Fruit fly (Drosophila melanogaster): ENCODE data around the gene CG7714.
A peak's percentile ranks its signal among the peaks of the same experiment; 100 is the strongest.

CG7714 gene

dm6 chr3R:18726334-18726733 is at the start of gene CG7714:
Gene CG7714, minus strand, starts transcription at chr3R:18726434.
- TF ChIP-seq CG11294 (GFP tag; IDR thresholded peaks at IDR 0.05): no peak
- TF ChIP-seq Eip75B (GFP tag; optimal IDR thresholded peaks at IDR 0.05): no peak
- no peak for TF ChIP-seq Met (GFP tag; optimal IDR thresholded peaks at IDR 0.05)
- no peak for TF ChIP-seq Sox15 (GFP tag; optimal IDR thresholded peaks at IDR 0.05)
- TF ChIP-seq CG6276 (GFP tag; optimal IDR thresholded peaks at IDR 0.05): no peak
- TF ChIP-seq CG15336 (GFP tag; IDR thresholded peaks at IDR 0.05): no peak
- no peak for TF ChIP-seq CG8632 (GFP tag; optimal IDR thresholded peaks at IDR 0.05)
- no peak for TF ChIP-seq Eip93F (GFP tag; optimal IDR thresholded peaks at IDR 0.05)
- TF ChIP-seq CG6808 (GFP tag; optimal IDR thresholded peaks at IDR 0.05): no peak
- TF ChIP-seq Hr39 (GFP tag; optimal IDR thresholded peaks at IDR 0.05): no peak
- no peak for TF ChIP-seq acj6 (GFP tag; optimal IDR thresholded peaks at IDR 0.05)
- no peak for TF ChIP-seq Ets21C (GFP tag; optimal IDR thresholded peaks at IDR 0.05)
- TF ChIP-seq Sox14 (GFP tag; optimal IDR thresholded peaks at IDR 0.05): no peak

dm6 chr3R:18758548-18759257 is 32.5 kb upstream of the CG7714 start, which contains the start of gene Epg5:
Gene Epg5, minus strand, starts transcription at chr3R:18758873.
- no peak for TF ChIP-seq CG10669 (GFP tag; optimal IDR thresholded peaks at IDR 0.05)
- TF ChIP-seq CG6808 (GFP tag; optimal IDR thresholded peaks at IDR 0.05): peak; percentile 100
- no peak for TF ChIP-seq CG10631 (GFP tag; optimal IDR thresholded peaks at IDR 0.05)
- no peak for TF ChIP-seq Smox (GFP tag; optimal IDR thresholded peaks at IDR 0.05)
- no peak for TF ChIP-seq Ets21C (GFP tag; optimal IDR thresholded peaks at IDR 0.05)
- TF ChIP-seq Hr39 (GFP tag; optimal IDR thresholded peaks at IDR 0.05): no peak
- 0 out of 2 replicates have a peak, but pooled peaks have one; percentile 11 for TF ChIP-seq CG15336 (GFP tag; IDR thresholded peaks at IDR 0.05)
- peak; percentile 37; the same call in 1 of the 3 replicates for TF ChIP-seq eg (GFP tag; IDR thresholded peaks at IDR 0.05)
- no peak for TF ChIP-seq CG16779 (tag; optimal IDR thresholded peaks at IDR 0.05)
- peak; percentile 52; the same call in 1 of the 2 replicates for TF ChIP-seq CG11294 (GFP tag; IDR thresholded peaks at IDR 0.05)
- no peak for TF ChIP-seq CG34406 (GFP tag; optimal IDR thresholded peaks at IDR 0.05)
- TF ChIP-seq net (GFP tag; optimal IDR thresholded peaks at IDR 0.05): no peak
- TF ChIP-seq CG11902 (GFP tag; optimal IDR thresholded peaks at IDR 0.05): peak; percentile 62
- no peak for TF ChIP-seq ss (GFP tag; optimal IDR thresholded peaks at IDR 0.05)
- TF ChIP-seq Blimp-1 (GFP tag; optimal IDR thresholded peaks at IDR 0.05): no peak
- no peak for TF ChIP-seq Eip75B (GFP tag; optimal IDR thresholded peaks at IDR 0.05)
- TF ChIP-seq dac (GFP tag; optimal IDR thresholded peaks at IDR 0.05): no peak
- TF ChIP-seq CG31627 (GFP tag; optimal IDR thresholded peaks at IDR 0.05): peak; percentile 86
- no peak for TF ChIP-seq fkh (GFP tag; optimal IDR thresholded peaks at IDR 0.05)
- TF ChIP-seq CG4318 (GFP tag; optimal IDR thresholded peaks at IDR 0.05): no peak
- TF ChIP-seq CG1621 (tag; optimal IDR thresholded peaks at IDR 0.05): no peak
- TF ChIP-seq CG32006 (GFP tag; optimal IDR thresholded peaks at IDR 0.05): no peak
- peak; percentile 67 for TF ChIP-seq Sox15 (GFP tag; optimal IDR thresholded peaks at IDR 0.05)
- no peak for TF ChIP-seq achi (GFP tag; optimal IDR thresholded peaks at IDR 0.05)
- peak; percentile 87 for TF ChIP-seq lz (GFP tag; optimal IDR thresholded peaks at IDR 0.05)
- TF ChIP-seq CG3919 (GFP tag; optimal IDR thresholded peaks at IDR 0.05): no peak
- no peak for TF ChIP-seq Hr38 (GFP tag; optimal IDR thresholded peaks at IDR 0.05)
- TF ChIP-seq CG8632 (GFP tag; optimal IDR thresholded peaks at IDR 0.05): peak; percentile 53
- no peak for TF ChIP-seq spab (GFP tag; optimal IDR thresholded peaks at IDR 0.05)
- no peak for TF ChIP-seq CG3032 (tag; optimal IDR thresholded peaks at IDR 0.05)
- TF ChIP-seq fd85E (GFP tag; optimal IDR thresholded peaks at IDR 0.05): no peak
- peak; percentile 93 for TF ChIP-seq svp (GFP tag)
- no peak for TF ChIP-seq CG11762 (GFP tag; optimal IDR thresholded peaks at IDR 0.05; ENCODE audit: insufficient read depth)
- TF ChIP-seq Sox14 (GFP tag; optimal IDR thresholded peaks at IDR 0.05): peak; percentile 94
- TF ChIP-seq Eip78C (GFP tag): no peak
- TF ChIP-seq Met (GFP tag; optimal IDR thresholded peaks at IDR 0.05): no peak
- no peak for TF ChIP-seq Sox102F (GFP tag; optimal IDR thresholded peaks at IDR 0.05)
- no peak for TF ChIP-seq dsx (GFP tag; optimal IDR thresholded peaks at IDR 0.05; ENCODE audit: poor library complexity, severe bottlenecking)
- TF ChIP-seq salr (GFP tag; optimal IDR thresholded peaks at IDR 0.05): peak in 1 of 2 experiments; percentile 42
- peak; percentile 19 for TF ChIP-seq CG6854 (GFP tag; optimal IDR thresholded peaks at IDR 0.05)
- TF ChIP-seq OdsH (GFP tag; optimal IDR thresholded peaks at IDR 0.05): no peak
- no peak for TF ChIP-seq CG8119 (GFP tag; IDR thresholded peaks at IDR 0.05)
- peak; percentile 88 for TF ChIP-seq esn (GFP tag; optimal IDR thresholded peaks at IDR 0.05)
- TF ChIP-seq CG7368 (GFP tag; optimal IDR thresholded peaks at IDR 0.05): no peak

Data from whole organism, prepupa.